Fruit fly (Drosophila melanogaster) whole organism: ENCODE results near the gene Cyp28d2.

ENCODE experiments used
- Dll ChIP-seq: fragments of >200 bp; optimal IDR thresholded peaks from 2 replicates; lab custom pipeline; 2017
- psq ChIP-seq: fragments of >200 bp; optimal IDR thresholded peaks from 2 replicates; lab custom pipeline; 2017

DNA sequence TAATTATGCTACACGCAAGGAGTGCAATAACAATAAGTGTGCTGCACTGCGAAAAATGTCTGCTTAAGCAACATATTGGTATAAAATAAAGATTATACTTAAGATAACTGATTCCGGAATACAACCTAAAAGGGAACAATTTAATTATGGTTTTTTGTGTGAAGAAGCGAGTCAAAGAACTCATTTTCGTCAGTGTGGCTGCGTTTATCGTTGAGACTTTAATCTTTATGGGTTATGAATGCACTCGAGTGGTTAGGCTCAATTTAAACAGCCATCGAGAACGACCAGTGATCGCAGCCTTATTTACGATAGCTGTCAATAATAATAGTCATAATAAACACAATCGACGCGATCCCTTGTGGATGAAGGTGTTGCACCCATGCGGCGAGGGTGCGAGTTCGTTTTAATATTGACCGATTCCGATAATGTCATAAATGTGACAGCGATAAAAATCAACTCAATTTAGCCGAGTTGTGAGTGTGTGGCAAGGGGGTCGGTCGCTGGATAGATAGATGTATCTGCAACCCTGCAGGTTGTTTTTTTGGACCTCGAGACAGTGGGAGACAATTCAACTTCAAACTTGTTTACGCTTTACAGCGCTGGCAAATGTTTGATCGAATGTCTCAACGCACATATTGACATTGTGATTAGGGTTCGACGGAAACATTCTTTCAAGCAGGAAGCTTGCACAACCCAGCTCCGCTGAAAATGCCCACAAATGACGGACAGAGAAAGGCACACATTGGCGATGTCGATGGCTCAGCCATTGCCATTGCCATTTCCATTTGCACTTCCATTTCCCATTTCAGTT, 49.2 kb downstream of the Cyp28d2 start:
- TF ChIP-seq Dll (lab: Kevin White, UChicago) (no peak), psq (no peak)
